Fruit fly (Drosophila melanogaster): ENCODE data around the gene Pi4KIIIalpha.
A peak's percentile ranks its signal among the peaks of the same experiment; 100 is the strongest.

Pi4KIIIalpha gene

DNA sequence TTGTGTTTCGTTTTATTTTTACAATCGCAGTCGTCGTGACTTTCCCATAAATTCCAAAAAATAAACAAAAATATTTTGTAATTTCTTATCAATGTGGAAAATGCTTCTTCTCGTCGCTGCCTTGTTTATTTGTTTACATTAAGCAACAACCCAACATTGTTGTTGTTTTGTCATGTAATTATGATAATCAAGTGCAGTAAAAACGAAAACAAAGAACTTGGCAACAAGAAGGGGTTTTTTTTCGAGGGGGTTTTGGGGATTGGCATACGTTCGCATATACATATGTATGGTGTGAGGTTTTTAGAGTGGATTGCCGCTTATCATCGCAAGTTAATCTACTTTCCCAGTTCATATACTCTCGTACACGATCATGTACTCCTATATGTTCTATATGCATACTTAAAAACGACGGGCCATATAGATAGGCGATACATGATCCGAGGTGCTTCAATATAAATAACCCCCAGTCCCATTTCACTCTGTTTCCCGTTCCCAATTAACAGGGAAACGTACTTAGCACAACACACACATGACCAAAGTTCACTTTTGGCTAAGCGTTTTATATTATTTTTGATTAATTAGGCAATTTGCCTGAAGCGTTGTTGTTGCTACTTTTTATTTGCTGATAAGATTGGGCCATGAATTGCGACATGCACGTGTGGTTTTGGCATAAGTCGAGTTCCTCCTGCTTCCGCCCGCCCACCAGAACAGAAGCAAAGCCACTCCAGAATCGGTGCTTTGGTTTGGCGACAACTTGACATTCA, 29.1 kb downstream of the Pi4KIIIalpha start:
- no peak for TF ChIP-seq dmrt93B (GFP tag; optimal IDR thresholded peaks at IDR 0.05)
- no peak for TF ChIP-seq Rel (GFP tag; optimal IDR thresholded peaks at IDR 0.05)
- TF ChIP-seq Rel (tag; optimal IDR thresholded peaks at IDR 0.05) = peak; percentile 96
- no peak for TF ChIP-seq GATAd (GFP tag; optimal IDR thresholded peaks at IDR 0.05)
- peak; percentile 32 for TF ChIP-seq Hnf4 (GFP tag; optimal IDR thresholded peaks at IDR 0.05)
- no peak for TF ChIP-seq Jra (GFP tag; optimal IDR thresholded peaks at IDR 0.05)
- TF ChIP-seq CrebA (GFP tag; optimal IDR thresholded peaks at IDR 0.05; ENCODE audit: borderline replicate concordance) = peak; percentile 67
- peak; percentile 3 for TF ChIP-seq Sp1 (GFP tag; optimal IDR thresholded peaks at IDR 0.05)
- TF ChIP-seq Mio (GFP tag; optimal IDR thresholded peaks at IDR 0.05) = no peak
- TF ChIP-seq N (GFP tag; optimal IDR thresholded peaks at IDR 0.05) = no peak
- TF ChIP-seq HLH106 (tag; optimal IDR thresholded peaks at IDR 0.05) = no peak
- no peak for TF ChIP-seq fru (GFP tag; optimal IDR thresholded peaks at IDR 0.05)
- no peak for TF ChIP-seq lola (GFP tag; optimal IDR thresholded peaks at IDR 0.05)
- TF ChIP-seq CG9705 (GFP tag; optimal IDR thresholded peaks at IDR 0.05) = no peak
- TF ChIP-seq Myc (optimal IDR thresholded peaks at IDR 0.05) = no peak
- no peak for TF ChIP-seq usp (GFP tag; optimal IDR thresholded peaks at IDR 0.05)
- TF ChIP-seq CG32264 (GFP tag; optimal IDR thresholded peaks at IDR 0.05) = no peak
- no peak for TF ChIP-seq Dfd (GFP tag; optimal IDR thresholded peaks at IDR 0.05)
- no peak for TF ChIP-seq Hr78 (GFP tag; optimal IDR thresholded peaks at IDR 0.05)
- TF ChIP-seq psq (GFP tag; optimal IDR thresholded peaks at IDR 0.05) = no peak
- no peak for TF ChIP-seq br (GFP tag; optimal IDR thresholded peaks at IDR 0.05)

dm6 chrX:2655479-2655878, 30.9 kb downstream of the Pi4KIIIalpha start:
- TF ChIP-seq usp (GFP tag; optimal IDR thresholded peaks at IDR 0.05) (no peak), pan (optimal IDR thresholded peaks at IDR 0.05) (no peak), HLH106 (tag; optimal IDR thresholded peaks at IDR 0.05) (no peak), Rel (GFP tag; optimal IDR thresholded peaks at IDR 0.05) (no peak), Rel (tag; optimal IDR thresholded peaks at IDR 0.05) (no peak), Hnf4 (GFP tag; optimal IDR thresholded peaks at IDR 0.05) (no peak), brk (GFP tag; optimal IDR thresholded peaks at IDR 0.05) (no peak), sv (GFP tag; optimal IDR thresholded peaks at IDR 0.05) (no peak), Abd-B (GFP tag; optimal IDR thresholded peaks at IDR 0.05) (no peak)

- no peak for TF ChIP-seq Abd-B (GFP tag; optimal IDR thresholded peaks at IDR 0.05)
- no peak for TF ChIP-seq lola (GFP tag; optimal IDR thresholded peaks at IDR 0.05)
- TF ChIP-seq tai (GFP tag; optimal IDR thresholded peaks at IDR 0.05) = no peak
- no peak for TF ChIP-seq dl (GFP tag; optimal IDR thresholded peaks at IDR 0.05; ENCODE audit: insufficient read depth in 1 of 2, partially characterized antibody in 2 of 2)
- no peak for TF ChIP-seq sv (GFP tag; optimal IDR thresholded peaks at IDR 0.05)
- TF ChIP-seq sage (GFP tag; optimal IDR thresholded peaks at IDR 0.05) = no peak
- no peak for TF ChIP-seq OdsH (GFP tag; optimal IDR thresholded peaks at IDR 0.05)
- TF ChIP-seq Sp1 (GFP tag; optimal IDR thresholded peaks at IDR 0.05) = no peak
- TF ChIP-seq GATAd (GFP tag; optimal IDR thresholded peaks at IDR 0.05) = no peak
- TF ChIP-seq Mio (GFP tag; optimal IDR thresholded peaks at IDR 0.05) = no peak
- TF ChIP-seq brk (GFP tag; optimal IDR thresholded peaks at IDR 0.05) = no peak
- TF ChIP-seq fru (GFP tag; optimal IDR thresholded peaks at IDR 0.05) = no peak
- no peak for TF ChIP-seq Rel (GFP tag; optimal IDR thresholded peaks at IDR 0.05)
- no peak for TF ChIP-seq Rel (tag; optimal IDR thresholded peaks at IDR 0.05)
- TF ChIP-seq jim (GFP tag; optimal IDR thresholded peaks at IDR 0.05) = no peak
- no peak for TF ChIP-seq Hr78 (GFP tag; optimal IDR thresholded peaks at IDR 0.05)
- TF ChIP-seq CG9705 (GFP tag; optimal IDR thresholded peaks at IDR 0.05) = no peak
- TF ChIP-seq psq (GFP tag; optimal IDR thresholded peaks at IDR 0.05) = no peak
- no peak for TF ChIP-seq dmrt93B (GFP tag; optimal IDR thresholded peaks at IDR 0.05)
- TF ChIP-seq Dfd (GFP tag; optimal IDR thresholded peaks at IDR 0.05) = no peak
- TF ChIP-seq CrebA (GFP tag; optimal IDR thresholded peaks at IDR 0.05; ENCODE audit: borderline replicate concordance) = no peak
Observed at dm6 chrX:2655998-2656397, 31.4 kb downstream of the Pi4KIIIalpha start.

- TF ChIP-seq Dif (GFP tag; optimal IDR thresholded peaks at IDR 0.05; ENCODE audit: partially characterized antibody) (no peak), HLH106 (tag; optimal IDR thresholded peaks at IDR 0.05) (no peak), jim (GFP tag; optimal IDR thresholded peaks at IDR 0.05) (no peak), pan (optimal IDR thresholded peaks at IDR 0.05) (no peak), dsf (GFP tag; optimal IDR thresholded peaks at IDR 0.05; ENCODE audit: borderline replicate concordance) (no peak), psq (GFP tag; optimal IDR thresholded peaks at IDR 0.05) (no peak), dmrt93B (GFP tag; optimal IDR thresholded peaks at IDR 0.05) (no peak), Sp1 (GFP tag; optimal IDR thresholded peaks at IDR 0.05) (no peak), lola (GFP tag; optimal IDR thresholded peaks at IDR 0.05) (no peak), ey (GFP tag; optimal IDR thresholded peaks at IDR 0.05) (no peak), usp (GFP tag; optimal IDR thresholded peaks at IDR 0.05) (no peak), CG9705 (GFP tag; optimal IDR thresholded peaks at IDR 0.05) (no peak), GATAd (GFP tag; optimal IDR thresholded peaks at IDR 0.05) (no peak), h (GFP tag; optimal IDR thresholded peaks at IDR 0.05) (no peak), Myc (optimal IDR thresholded peaks at IDR 0.05) (no peak), Hr83 (GFP tag; optimal IDR thresholded peaks at IDR 0.05; ENCODE audit: poor library complexity, severe bottlenecking) (no peak), tai (GFP tag; optimal IDR thresholded peaks at IDR 0.05) (no peak), Hr78 (GFP tag; optimal IDR thresholded peaks at IDR 0.05) (no peak), sv (GFP tag; optimal IDR thresholded peaks at IDR 0.05) (no peak), OdsH (GFP tag; optimal IDR thresholded peaks at IDR 0.05) (no peak)
Observed at dm6 chrX:2657220-2657619, 32.6 kb downstream of the Pi4KIIIalpha start.

Measured in whole organism, wandering third instar larva.